Fruit fly (Drosophila melanogaster): ENCODE data around the gene TotF.

Gene TotF

dm6 chr2L:19941352-19941851 lies 29.2 kb upstream of the TotF start (continued):
- TF ChIP-seq zen2 (GFP tag; IDR thresholded peaks at IDR 0.05; ENCODE audit: partially characterized antibody): no peak
- TF ChIP-seq Fer3 (tag; optimal IDR thresholded peaks at IDR 0.05): peak; percentile 80
- TF ChIP-seq odd (GFP tag; optimal IDR thresholded peaks at IDR 0.05): peak; percentile 78
- TF ChIP-seq CG17361 (GFP tag; IDR thresholded peaks at IDR 0.05): peak; percentile 84
- TF ChIP-seq Hand (GFP tag; optimal IDR thresholded peaks at IDR 0.05): peak; percentile 35
- TF ChIP-seq CG17568 (GFP tag; optimal IDR thresholded peaks at IDR 0.05): peak; percentile 57
- peak; percentile 87 for TF ChIP-seq CG32767 (GFP tag; IDR thresholded peaks at IDR 0.05)
- TF ChIP-seq pfk (GFP tag; optimal IDR thresholded peaks at IDR 0.05): no peak
- peak; percentile 68 for TF ChIP-seq HmgD (GFP tag; optimal IDR thresholded peaks at IDR 0.05)
- TF ChIP-seq Abd-B (GFP tag; optimal IDR thresholded peaks at IDR 0.05): peak; percentile 32
- no peak for TF ChIP-seq CG42726 (GFP tag; IDR thresholded peaks at IDR 0.05; ENCODE audit: partially characterized antibody)
- TF ChIP-seq Stat92E (GFP tag; optimal IDR thresholded peaks at IDR 0.05): no peak
- peak; percentile 95 for TF ChIP-seq CG32532 (GFP tag; IDR thresholded peaks at IDR 0.05)
- peak; percentile 59 for TF ChIP-seq GATAe (GFP tag; conservative IDR thresholded peaks at IDR 0.05)
- TF ChIP-seq CG6813 (GFP tag; optimal IDR thresholded peaks at IDR 0.05): peak; percentile 76
- no peak for TF ChIP-seq pros (GFP tag; optimal IDR thresholded peaks at IDR 0.05)
- peak; percentile 44 for TF ChIP-seq NK7.1 (GFP tag; optimal IDR thresholded peaks at IDR 0.05)
- TF ChIP-seq HLHmδ (GFP tag; optimal IDR thresholded peaks at IDR 0.05): no peak
- TF ChIP-seq CG4820 (GFP tag; optimal IDR thresholded peaks at IDR 0.05): peak; percentile 5
- TF ChIP-seq fru (optimal IDR thresholded peaks at IDR 0.05): no peak
- peak; percentile 84 for TF ChIP-seq slp2 (GFP tag; optimal IDR thresholded peaks at IDR 0.05)
- peak; percentile 94 for TF ChIP-seq CG9932 (GFP tag; IDR thresholded peaks at IDR 0.05)
- peak; percentile 76 for TF ChIP-seq nom (GFP tag; optimal IDR thresholded peaks at IDR 0.05)
- TF ChIP-seq CG33557 (GFP tag; optimal IDR thresholded peaks at IDR 0.05): peak; percentile 31
- TF ChIP-seq CG10366 (GFP tag; IDR thresholded peaks at IDR 0.05): peak; percentile 90
- TF ChIP-seq CG2889 (GFP tag; IDR thresholded peaks at IDR 0.05): peak; percentile 87
- TF ChIP-seq dmrt11E (tag; optimal IDR thresholded peaks at IDR 0.05): peak; percentile 74
- TF ChIP-seq CG31224 (GFP tag; IDR thresholded peaks at IDR 0.05): peak; percentile 88
- peak; percentile 90 for TF ChIP-seq CG4730 (GFP tag; IDR thresholded peaks at IDR 0.05)
- TF ChIP-seq CG11456 (GFP tag; IDR thresholded peaks at IDR 0.05): peak; percentile 94
- TF ChIP-seq bowl (GFP tag; IDR thresholded peaks at IDR 0.05): peak; percentile 70
- peak; percentile 86 for TF ChIP-seq CG7556 (GFP tag; optimal IDR thresholded peaks at IDR 0.05)
- TF ChIP-seq CG6854 (GFP tag; optimal IDR thresholded peaks at IDR 0.05): peak; percentile 45
- peak; percentile 87 for TF ChIP-seq Atf-2 (GFP tag; optimal IDR thresholded peaks at IDR 0.05)
- peak; percentile 82 for TF ChIP-seq dmrt99B (tag; optimal IDR thresholded peaks at IDR 0.05)
- TF ChIP-seq kni (GFP tag; optimal IDR thresholded peaks at IDR 0.05): peak; percentile 37
- TF ChIP-seq CG11695 (GFP tag; IDR thresholded peaks at IDR 0.05): peak; percentile 88
- peak; percentile 43 for TF ChIP-seq sug (tag; optimal IDR thresholded peaks at IDR 0.05)
- TF ChIP-seq CG4328 (GFP tag; optimal IDR thresholded peaks at IDR 0.05): no peak
- TF ChIP-seq CG6765 (GFP tag; optimal IDR thresholded peaks at IDR 0.05): peak; percentile 49
- TF ChIP-seq CG6272 (GFP tag; IDR thresholded peaks at IDR 0.05): peak; percentile 86
- no peak for TF ChIP-seq CG9797 (GFP tag; optimal IDR thresholded peaks at IDR 0.05)
- peak; percentile 80 for TF ChIP-seq ham (GFP tag; IDR thresholded peaks at IDR 0.05)
- no peak for TF ChIP-seq Kr (GFP tag; optimal IDR thresholded peaks at IDR 0.05)
- peak; percentile 70; the same call in 1 of the 3 replicates for TF ChIP-seq jigr1 (GFP tag; IDR thresholded peaks at IDR 0.05)
- TF ChIP-seq CG31441 (GFP tag; IDR thresholded peaks at IDR 0.05): peak; percentile 71
- TF ChIP-seq CG11093 (GFP tag; IDR thresholded peaks at IDR 0.05): peak; percentile 89
- TF ChIP-seq CG10959 (GFP tag; IDR thresholded peaks at IDR 0.05): peak; percentile 5; the same call in 1 of the 2 replicates
- peak; percentile 89 for TF ChIP-seq CG2678 (tag; optimal IDR thresholded peaks at IDR 0.05)
- peak in 1 of 2 experiments; percentile 33 for TF ChIP-seq Hr78 (GFP tag; optimal IDR thresholded peaks at IDR 0.05)

Measured in whole organism, embryonic.